Worm (Caenorhabditis elegans) whole organism, L1 larva: ENCODE results near the gene tmed-13.
A peak's percentile ranks its signal among the peaks of the same experiment; 100 is the strongest.

Experiments used
- C34B4.2 ChIP-seq: sonication (generic microtip); optimal IDR thresholded peaks from 2 replicates; lab custom pipeline; 2017; ENCODE audit warnings: mild to moderate bottlenecking, missing genetic modification characterization, missing compliant biosample characterization
- Y116A8C.19 ChIP-seq: sonication (generic microtip); optimal IDR thresholded peaks from 2 replicates; lab custom pipeline; 2016; ENCODE audit warnings: missing compliant biosample characterization, missing genetic modification characterization, borderline replicate concordance
- aha-1 ChIP-seq: fragments of 150-350 bp; optimal IDR thresholded peaks from 2 replicates; lab custom pipeline; 2014; ENCODE audit warnings: missing biosample characterization, missing genetic modification characterization
- alr-1 ChIP-seq: fragments of 200-800 bp; sonication (Bioruptor generic); optimal IDR thresholded peaks from 2 replicates; lab custom pipeline; 2018; ENCODE audit warnings: borderline replicate concordance, mild to moderate bottlenecking, missing genetic modification characterization, missing compliant biosample characterization
- ama-1 ChIP-seq: fragments of 150-350 bp; optimal IDR thresholded peaks from 2 replicates; lab custom pipeline; 2014
- blmp-1 ChIP-seq: fragments of 150-350 bp; optimal IDR thresholded peaks from 2 replicates; lab custom pipeline; 2014; ENCODE audit warnings: missing biosample characterization, missing genetic modification characterization
- dpl-1 ChIP-seq, 3 experiments: fragments of 150-350 bp in 2 of 3; sonication (generic microtip) in 1 of 3; optimal IDR thresholded peaks; 2 replicates each; lab custom pipeline; 2014 to 2017; ENCODE audit warnings: missing biosample characterization in 3 of 3, missing genetic modification characterization in 3 of 3, missing genetic modification reagents in 3 of 3
- dsc-1 ChIP-seq: sonication (generic microtip); optimal IDR thresholded peaks from 2 replicates; lab custom pipeline; 2016; ENCODE audit warnings: mild to moderate bottlenecking, missing genetic modification characterization, missing compliant biosample characterization
- egl-13 ChIP-seq: sonication (generic microtip); optimal IDR thresholded peaks from 2 replicates; lab custom pipeline; 2016; ENCODE audit warnings: missing genotype, missing genetic modification reagents, missing genetic modification characterization, missing compliant biosample characterization
- elt-3 ChIP-seq, 6 experiments: fragments of 150-350 bp in 1 of 6; sonication (generic microtip); optimal IDR thresholded peaks; 2 replicates each; lab custom pipeline; 2017 to 2018; ENCODE audit warnings: missing biosample characterization in 6 of 6, missing genetic modification characterization in 6 of 6, inconsistent platforms in 1 of 6
- fkh-10 ChIP-seq: sonication (generic microtip); optimal IDR thresholded peaks from 2 replicates; lab custom pipeline; 2017; ENCODE audit warnings: missing biosample characterization, missing genetic modification reagents, missing genetic modification characterization
- fkh-4 ChIP-seq: sonication (generic microtip); optimal IDR thresholded peaks from 2 replicates; lab custom pipeline; 2016; ENCODE audit warnings: missing compliant biosample characterization, missing genetic modification characterization, borderline replicate concordance
- fkh-8 ChIP-seq: sonication (generic microtip); optimal IDR thresholded peaks from 2 replicates; lab custom pipeline; 2016; ENCODE audit warnings: mild to moderate bottlenecking, missing genetic modification characterization, missing compliant biosample characterization
- fos-1 ChIP-seq: fragments of 150-350 bp; optimal IDR thresholded peaks from 2 replicates; lab custom pipeline; 2014; ENCODE audit warnings: missing biosample characterization, missing genetic modification characterization
- hlh-17 ChIP-seq: fragments of 200-800 bp; sonication (Bioruptor generic); optimal IDR thresholded peaks from 2 replicates; lab custom pipeline; 2018; ENCODE audit warnings: missing genetic modification characterization, mild to moderate bottlenecking, missing compliant biosample characterization, moderate library complexity, borderline replicate concordance
- hpl-2 ChIP-seq: fragments of 150-350 bp; optimal IDR thresholded peaks from 2 replicates; lab custom pipeline; 2014; ENCODE audit warnings: missing biosample characterization, missing genetic modification reagents, missing genetic modification characterization
- jun-1 ChIP-seq: fragments of 150-350 bp; optimal IDR thresholded peaks from 2 replicates; lab custom pipeline; 2014; ENCODE audit warnings: missing biosample characterization, missing genetic modification reagents, missing genetic modification characterization
- lin-14 ChIP-seq: fragments of 200-800 bp; sonication (Bioruptor generic); optimal IDR thresholded peaks from 2 replicates; lab custom pipeline; 2018; ENCODE audit warnings: mild to moderate bottlenecking, missing genetic modification characterization, moderate library complexity, missing compliant biosample characterization
- lin-15B ChIP-seq: fragments of 150-350 bp; sonication (generic microtip); optimal IDR thresholded peaks from 3 replicates; lab custom pipeline; 2014; ENCODE audit warnings: missing biosample characterization, missing genetic modification characterization
- lsy-2 ChIP-seq, 2 experiments: fragments of 150-350 bp; optimal IDR thresholded peaks; 2 replicates each; lab custom pipeline; 2014; ENCODE audit warnings: missing biosample characterization in 2 of 2, missing genetic modification characterization in 2 of 2
- nhr-11 ChIP-seq: fragments of 150-350 bp; optimal IDR thresholded peaks from 2 replicates; lab custom pipeline; 2014; ENCODE audit warnings: missing biosample characterization, missing genetic modification characterization
- nhr-19 ChIP-seq: fragments of 200-800 bp; sonication (Bioruptor generic); conservative IDR thresholded peaks from 2 replicates; pipeline ENCODE4 v1.3.6; 2022; ENCODE audit warnings: missing genetic modification characterization, missing compliant biosample characterization
- nhr-20 ChIP-seq: sonication (generic microtip); optimal IDR thresholded peaks from 2 replicates; lab custom pipeline; 2016; ENCODE audit warnings: mild to moderate bottlenecking, missing genetic modification characterization, missing compliant biosample characterization
- nhr-237 ChIP-seq: fragments of 150-350 bp; optimal IDR thresholded peaks from 2 replicates; lab custom pipeline; 2014; ENCODE audit warnings: missing biosample characterization, missing genetic modification characterization
- nhr-28 ChIP-seq: fragments of 150-350 bp; optimal IDR thresholded peaks from 2 replicates; lab custom pipeline; 2014; ENCODE audit warnings: missing biosample characterization, missing genetic modification characterization
- nhr-47 ChIP-seq: sonication (generic microtip); optimal IDR thresholded peaks from 2 replicates; lab custom pipeline; 2016; ENCODE audit warnings: mild to moderate bottlenecking, missing genetic modification characterization, moderate library complexity, missing compliant biosample characterization
- nhr-71 ChIP-seq: sonication (generic microtip); optimal IDR thresholded peaks from 2 replicates; lab custom pipeline; 2016; ENCODE audit warnings: mild to moderate bottlenecking, missing genetic modification characterization, moderate library complexity, missing compliant biosample characterization
- nhr-84 ChIP-seq: sonication (generic microtip); optimal IDR thresholded peaks from 2 replicates; lab custom pipeline; 2017; ENCODE audit warnings: missing biosample characterization, missing genetic modification characterization
- nhr-85 ChIP-seq: sonication (generic microtip); peaks from one replicate; lab custom pipeline; 2016; ENCODE audit warnings: missing genetic modification characterization, inconsistent platforms, missing compliant biosample characterization
- pax-3 ChIP-seq: fragments of 200-800 bp; sonication (Bioruptor generic); optimal IDR thresholded peaks from 2 replicates; lab custom pipeline; 2018; ENCODE audit warnings: mild to moderate bottlenecking, missing genetic modification characterization, moderate library complexity, missing compliant biosample characterization
- rnt-1 ChIP-seq: sonication (generic microtip); optimal IDR thresholded peaks from 2 replicates; lab custom pipeline; 2016; ENCODE audit warnings: mild to moderate bottlenecking, missing genetic modification characterization, moderate library complexity, missing compliant biosample characterization
- skn-1 ChIP-seq: fragments of 150-350 bp; optimal IDR thresholded peaks from 2 replicates; lab custom pipeline; 2014; ENCODE audit warnings: missing biosample characterization, missing genetic modification characterization
- snpc-4 ChIP-seq: fragments of 150-350 bp; optimal IDR thresholded peaks from 2 replicates; lab custom pipeline; 2014; ENCODE audit warnings: missing biosample characterization, missing genetic modification characterization
- snu-23 ChIP-seq: sonication (generic microtip); optimal IDR thresholded peaks from 2 replicates; lab custom pipeline; 2016; ENCODE audit warnings: missing genetic modification characterization, missing compliant biosample characterization
- sox-4 ChIP-seq: sonication (generic microtip); optimal IDR thresholded peaks from 2 replicates; lab custom pipeline; 2016; ENCODE audit warnings: missing genetic modification characterization, missing compliant biosample characterization
- sptf-1 ChIP-seq: fragments of 150-350 bp; optimal IDR thresholded peaks from 2 replicates; lab custom pipeline; 2014; ENCODE audit warnings: missing biosample characterization, missing genetic modification characterization
- swsn-7 ChIP-seq: sonication (generic microtip); optimal IDR thresholded peaks from 2 replicates; lab custom pipeline; 2016; ENCODE audit warnings: missing genetic modification characterization, missing compliant biosample characterization
- tbx-2 ChIP-seq: sonication (generic microtip); optimal IDR thresholded peaks from 2 replicates; lab custom pipeline; 2016; ENCODE audit warnings: missing genetic modification characterization, missing compliant biosample characterization
- tlp-1 ChIP-seq: fragments of 150-350 bp; optimal IDR thresholded peaks from 2 replicates; lab custom pipeline; 2014; ENCODE audit warnings: missing biosample characterization, missing genetic modification characterization
- unc-30 ChIP-seq: sonication (generic microtip); optimal IDR thresholded peaks from 2 replicates; lab custom pipeline; 2017; ENCODE audit warnings: missing biosample characterization, missing genetic modification characterization
- unc-62 ChIP-seq: fragments of 150-350 bp; optimal IDR thresholded peaks from 2 replicates; lab custom pipeline; 2014; ENCODE audit warnings: missing biosample characterization, missing genetic modification reagents, missing genetic modification characterization
- unc-86 ChIP-seq: sonication (generic microtip); optimal IDR thresholded peaks from 2 replicates; lab custom pipeline; 2016; ENCODE audit warnings: missing genetic modification characterization, missing compliant biosample characterization
- xbp-1 ChIP-seq: sonication (generic microtip); optimal IDR thresholded peaks from 2 replicates; lab custom pipeline; 2016; ENCODE audit warnings: missing genetic modification characterization, missing compliant biosample characterization
- zag-1 ChIP-seq: fragments of 150-350 bp; optimal IDR thresholded peaks from 2 replicates; lab custom pipeline; 2014; ENCODE audit warnings: missing biosample characterization, missing genetic modification characterization
- zip-4 ChIP-seq: fragments of 200-800 bp; sonication (Bioruptor generic); optimal IDR thresholded peaks from 2 replicates; lab custom pipeline; 2018; ENCODE audit warnings: mild to moderate bottlenecking, missing genetic modification characterization, moderate library complexity, missing compliant biosample characterization
- ztf-4 ChIP-seq: fragments of 150-350 bp; optimal IDR thresholded peaks from 2 replicates; lab custom pipeline; 2014; ENCODE audit warnings: missing biosample characterization, missing genetic modification characterization

tmed-13 gene

DNA sequence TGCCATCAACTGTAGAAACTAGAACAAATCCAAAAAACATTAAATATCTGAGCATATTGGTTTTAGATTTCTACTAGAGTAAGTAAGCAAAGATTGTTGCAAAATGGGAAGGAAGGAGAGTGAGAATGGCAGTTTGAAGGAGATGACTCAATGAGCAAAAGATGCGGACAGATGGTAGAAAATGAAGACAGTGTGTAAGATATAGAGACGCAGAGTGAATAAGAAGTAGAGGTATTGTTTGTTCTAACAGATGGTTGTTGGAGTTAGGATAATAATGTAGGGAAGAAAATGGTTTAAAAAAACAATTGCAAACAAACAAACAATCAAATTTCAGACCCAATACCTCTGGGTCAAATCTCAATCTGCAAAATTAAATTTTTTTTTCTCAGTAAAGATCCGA, at the start of gene tmed-13:
Gene tmed-13, minus strand, starts transcription at position 169 of the 400 bp plus-strand sequence.
- TF ChIP-seq fkh-4 (no peak), nhr-11 (tag; lab: Kevin White, UChicago) (no peak), hpl-2 (GFP tag; lab: Kevin White, UChicago) (no peak), nhr-71 (tag; lab: Kevin White, UChicago) (no peak), jun-1 (tag; lab: Kevin White, UChicago) (no peak), nhr-28 (tag; lab: Kevin White, UChicago) (no peak), hlh-17 (GFP tag; lab: Kevin White, UChicago) (no peak), zag-1 (tag; lab: Kevin White, UChicago) (no peak), nhr-85 (tag; lab: Kevin White, UChicago) (no peak), alr-1 (no peak), nhr-237 (tag; lab: Kevin White, UChicago) (no peak), C34B4.2 (tag; lab: Kevin White, UChicago) (no peak), lin-15B (tag; lab: Kevin White, UChicago) (no peak)

DNA sequence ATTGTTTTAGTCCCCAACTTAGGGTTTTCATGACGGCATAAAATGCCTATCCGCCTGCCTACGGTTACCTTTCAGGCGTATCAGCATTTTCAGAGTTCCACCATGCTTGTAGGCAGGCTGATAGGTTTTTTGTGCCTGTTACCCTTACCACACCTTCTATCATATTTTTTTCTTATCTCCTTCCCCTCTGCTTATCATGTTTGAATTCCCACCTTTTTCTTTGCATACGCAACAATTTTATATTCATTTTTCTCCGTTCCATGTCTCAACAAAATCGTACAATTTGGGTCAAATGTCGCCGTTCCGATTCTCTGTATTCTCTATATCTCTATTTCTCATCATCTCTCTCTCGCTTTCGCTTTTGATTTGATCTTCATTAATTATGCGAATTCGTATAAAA, 48.4 kb upstream of the tmed-13 start, which contains the start of gene C01G5.9:
Gene C01G5.9, plus strand, starts transcription at position 301 of the 400 bp plus-strand sequence.
- TF ChIP-seq nhr-19 (GFP tag; lab: Robert Waterston, UW) (no peak), unc-30 (no peak), nhr-11 (tag; lab: Kevin White, UChicago) (no peak), Y116A8C.19 (tag; lab: Kevin White, UChicago) (no peak), nhr-28 (tag; lab: Kevin White, UChicago) (no peak), nhr-85 (tag; lab: Kevin White, UChicago) (no peak), ama-1 (no peak), blmp-1 (tag; lab: Kevin White, UChicago) (peak; percentile 10), unc-62 (GFP tag; lab: Kevin White, UChicago) (no peak)

DNA sequence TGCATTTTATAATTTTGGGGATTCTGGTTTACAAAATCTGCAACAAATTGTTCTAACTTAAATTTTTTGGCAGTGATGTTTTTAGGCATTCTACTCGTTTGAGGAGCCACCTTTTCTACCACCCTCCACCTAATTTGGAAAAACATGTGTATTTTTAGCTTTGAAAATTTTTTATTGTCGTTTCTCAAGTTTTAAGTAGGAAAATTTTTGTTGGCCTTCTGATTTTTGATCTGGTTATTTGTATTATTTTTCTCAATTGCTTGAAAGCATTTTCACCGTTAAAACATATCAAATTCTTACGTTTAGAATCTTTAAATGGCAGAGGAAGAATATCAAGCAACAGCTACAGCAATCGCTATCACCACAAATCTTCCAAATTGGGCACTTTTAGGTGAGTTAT, 46.7 kb upstream of the tmed-13 start, which contains the start of gene C01G5.7:
Gene C01G5.7, plus strand, starts transcription at position 301 of the 400 bp plus-strand sequence.
- TF ChIP-seq nhr-28 (tag; lab: Kevin White, UChicago): no peak
- no peak for TF ChIP-seq jun-1 (tag; lab: Kevin White, UChicago)
- TF ChIP-seq fkh-10 (GFP tag; lab: Kevin White, UChicago): no peak
- no peak for TF ChIP-seq nhr-84
- TF ChIP-seq tbx-2 (tag; lab: Kevin White, UChicago): no peak
- TF ChIP-seq hlh-17 (GFP tag; lab: Kevin White, UChicago): no peak
- no peak for TF ChIP-seq nhr-20 (tag; lab: Kevin White, UChicago)
- no peak for TF ChIP-seq aha-1 (tag; lab: Kevin White, UChicago)
- no peak for TF ChIP-seq dpl-1 (GFP tag; optimal IDR thresholded peaks at IDR 0.05; lab: Kevin White, UChicago)
- no peak for TF ChIP-seq skn-1 (tag; lab: Kevin White, UChicago)
- no peak for TF ChIP-seq unc-62 (GFP tag; lab: Kevin White, UChicago)
- no peak for TF ChIP-seq sptf-1 (tag; lab: Kevin White, UChicago)
- TF ChIP-seq snu-23: no peak
- TF ChIP-seq lsy-2 (tag; optimal IDR thresholded peaks at IDR 0.05; lab: Kevin White, UChicago): no peak
- no peak for TF ChIP-seq C34B4.2 (tag; lab: Kevin White, UChicago)
- TF ChIP-seq Y116A8C.19 (tag; lab: Kevin White, UChicago): no peak
- no peak for TF ChIP-seq snpc-4 (tag; lab: Kevin White, UChicago)
- TF ChIP-seq swsn-7: no peak

DNA sequence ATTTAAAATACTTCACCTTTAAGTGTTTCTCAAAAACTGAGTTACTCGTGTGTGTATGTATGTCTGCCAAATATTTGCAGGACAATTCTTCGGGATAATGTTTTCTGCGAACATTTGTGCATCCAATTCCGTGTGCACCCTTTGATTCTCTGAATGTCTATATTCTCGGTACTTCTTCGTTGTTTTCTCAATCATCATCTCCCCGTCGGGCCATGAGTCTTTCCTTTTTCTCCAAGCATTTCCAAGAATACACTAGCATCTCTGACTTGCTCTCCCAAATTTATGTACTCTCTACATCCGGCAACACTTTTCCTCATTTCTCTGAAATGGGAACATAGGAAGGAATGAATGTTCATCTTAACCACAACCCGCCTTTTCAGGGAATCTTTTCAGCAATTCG, 43.5 kb upstream of the tmed-13 start:
- TF ChIP-seq nhr-11 (tag; lab: Kevin White, UChicago) (peak; percentile 79), zip-4 (GFP tag; lab: Kevin White, UChicago) (peak; percentile 3), tlp-1 (no peak), lin-14 (GFP tag; lab: Kevin White, UChicago) (peak; percentile 71), nhr-47 (peak; percentile 90), nhr-19 (GFP tag; lab: Robert Waterston, UW) (peak; percentile 17; the same call in 1 of the 2 replicates), ztf-4 (tag; lab: Kevin White, UChicago) (peak; percentile 23), fkh-8 (tag; lab: Kevin White, UChicago) (peak; percentile 97), fkh-10 (GFP tag; lab: Kevin White, UChicago) (no peak), dpl-1 (GFP tag; optimal IDR thresholded peaks at IDR 0.05; lab: Kevin White, UChicago) (peak in 1 of 3 experiments; percentile 21), nhr-71 (tag; lab: Kevin White, UChicago) (peak; percentile 94), xbp-1 (tag; lab: Kevin White, UChicago) (peak; percentile 33), nhr-20 (tag; lab: Kevin White, UChicago) (peak; percentile 16), lsy-2 (tag; optimal IDR thresholded peaks at IDR 0.05; lab: Kevin White, UChicago) (peak in 1 of 2 experiments; percentile 34), fos-1 (tag; lab: Kevin White, UChicago) (no peak), egl-13 (peak; percentile 79), elt-3 (tag; optimal IDR thresholded peaks at IDR 0.05; lab: Kevin White, UChicago) (no peak), swsn-7 (peak; percentile 73), unc-86 (peak; percentile 71), pax-3 (tag; lab: Kevin White, UChicago) (peak; percentile 77), sox-4 (tag; lab: Kevin White, UChicago) (peak; percentile 53), dsc-1 (peak; percentile 63), rnt-1 (tag; lab: Kevin White, UChicago) (no peak)
- TF ChIP-seq, all 84 proteins: peak for 18
